Fruit fly (Drosophila melanogaster) whole organism, prepupa: ENCODE data around the gene Dip-C.
A peak's percentile ranks its signal among the peaks of the same experiment; 100 is the strongest.

ENCODE experiments used
- CG3919 ChIP-seq: fragments of 200-800 bp; sonication (Bioruptor generic); optimal IDR thresholded peaks from 3 replicates; lab custom pipeline; 2016; ENCODE audit warnings: missing biosample characterization, missing genetic modification characterization
- Hr38 ChIP-seq: sonication (Bioruptor generic); optimal IDR thresholded peaks from 2 replicates; lab custom pipeline; 2016; ENCODE audit warnings: missing biosample characterization, missing genetic modification characterization
- Sox15 ChIP-seq: fragments of 200-800 bp; sonication (Bioruptor generic); optimal IDR thresholded peaks from 3 replicates; lab custom pipeline; 2016; ENCODE audit warnings: missing biosample characterization, missing genetic modification characterization
- fd85E ChIP-seq: fragments of 200-800 bp; sonication (Bioruptor generic); optimal IDR thresholded peaks from 3 replicates; lab custom pipeline; 2016; ENCODE audit warnings: missing biosample characterization, missing genetic modification characterization
- salr ChIP-seq, 2 experiments: fragments of 200-800 bp; sonication (Bioruptor generic); optimal IDR thresholded peaks; 3 replicates each; lab custom pipeline; 2016 to 2018; ENCODE audit warnings: missing biosample characterization in 2 of 2, missing genetic modification characterization in 2 of 2, mild to moderate bottlenecking in 1 of 2

DNA sequence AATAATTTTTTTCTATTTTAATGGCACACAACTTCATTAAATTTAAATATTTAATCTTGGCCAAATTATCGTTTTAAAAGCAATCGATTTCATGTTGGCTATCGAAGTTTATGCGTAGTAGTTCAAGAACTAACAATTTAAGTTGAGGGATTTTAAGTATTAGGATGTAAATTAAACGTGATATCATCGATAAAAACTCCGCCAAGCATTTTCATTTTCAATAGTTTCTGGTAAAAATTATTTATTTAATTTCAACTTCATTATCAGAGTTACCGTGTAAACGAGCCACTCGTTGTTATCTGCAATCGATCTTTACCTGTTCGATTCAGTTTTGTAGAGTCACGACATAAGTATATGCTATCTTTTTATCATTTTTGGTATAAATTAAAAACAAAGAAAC lies 10.6 kb downstream of the Dip-C start:
- peak; percentile 90 for TF ChIP-seq Sox15 (GFP tag; lab: Kevin White, UChicago)
- TF ChIP-seq Hr38 (GFP tag; lab: Kevin White, UChicago), result no peak
- peak; percentile 100 for TF ChIP-seq CG3919 (GFP tag; lab: Kevin White, UChicago)
- peak; percentile 97 for TF ChIP-seq fd85E (GFP tag; lab: Kevin White, UChicago)
- peak in 1 of 2 experiments; percentile 94 for TF ChIP-seq salr (GFP tag; optimal IDR thresholded peaks at IDR 0.05; lab: Kevin White, UChicago)
